Fruit fly (Drosophila melanogaster): ENCODE results near the gene CCAP.

The CCAP gene

DNA sequence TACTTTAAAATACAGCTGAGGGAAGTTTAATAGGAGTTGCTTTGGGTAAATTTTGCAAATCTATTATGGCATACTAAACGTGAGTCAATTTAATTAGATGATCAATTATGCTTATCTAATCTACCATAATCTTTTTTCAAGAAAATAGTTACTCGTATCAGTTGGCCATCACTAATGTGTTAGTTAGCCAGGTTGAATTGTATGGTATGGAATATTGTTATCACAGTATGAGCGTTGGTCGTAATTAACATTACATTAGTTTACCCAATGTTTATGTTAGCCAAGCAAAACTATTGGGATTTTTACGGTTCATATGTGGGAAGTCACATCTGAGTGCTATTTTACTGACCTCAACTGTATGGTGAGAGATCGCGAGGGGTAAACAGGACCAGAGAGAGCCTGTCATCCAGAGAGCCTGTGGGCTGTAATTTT lies 28.3 kb downstream of the CCAP start:
- TF ChIP-seq Ets98B (GFP tag; IDR thresholded peaks at IDR 0.05), result no peak
- TF ChIP-seq CG17806 (tag; optimal IDR thresholded peaks at IDR 0.05), result peak; percentile 61
- TF ChIP-seq CG8301 (tag; optimal IDR thresholded peaks at IDR 0.05), result peak; percentile 12
- no peak for TF ChIP-seq fd96Ca (GFP tag; IDR thresholded peaks at IDR 0.05)
- TF ChIP-seq gl (tag; optimal IDR thresholded peaks at IDR 0.05), result no peak
- TF ChIP-seq Pif1A (GFP tag; optimal IDR thresholded peaks at IDR 0.05), result no peak
- no peak for TF ChIP-seq CG4496 (GFP tag; IDR thresholded peaks at IDR 0.05)
- peak; percentile 67 for TF ChIP-seq CG9948 (tag; optimal IDR thresholded peaks at IDR 0.05)
- TF ChIP-seq CG34367 (tag; optimal IDR thresholded peaks at IDR 0.05), result peak; percentile 51
- no peak for TF ChIP-seq CG12605 (GFP tag; IDR thresholded peaks at IDR 0.05)
- peak; percentile 76 for TF ChIP-seq CG8159 (tag; optimal IDR thresholded peaks at IDR 0.05)
- TF ChIP-seq CG32121 (GFP tag; IDR thresholded peaks at IDR 0.05), result no peak
- TF ChIP-seq D1 (tag; optimal IDR thresholded peaks at IDR 0.05), result peak; percentile 10
- no peak for TF ChIP-seq Snoo (tag; optimal IDR thresholded peaks at IDR 0.05)
- no peak for TF ChIP-seq CG13204 (GFP tag; optimal IDR thresholded peaks at IDR 0.05)
- peak; percentile 45 for TF ChIP-seq Pif1B (GFP tag; optimal IDR thresholded peaks at IDR 0.05)
- no peak for TF ChIP-seq EcR (GFP tag; optimal IDR thresholded peaks at IDR 0.05)
- TF ChIP-seq CG15710 (tag; optimal IDR thresholded peaks at IDR 0.05), result peak; percentile 62

DNA sequence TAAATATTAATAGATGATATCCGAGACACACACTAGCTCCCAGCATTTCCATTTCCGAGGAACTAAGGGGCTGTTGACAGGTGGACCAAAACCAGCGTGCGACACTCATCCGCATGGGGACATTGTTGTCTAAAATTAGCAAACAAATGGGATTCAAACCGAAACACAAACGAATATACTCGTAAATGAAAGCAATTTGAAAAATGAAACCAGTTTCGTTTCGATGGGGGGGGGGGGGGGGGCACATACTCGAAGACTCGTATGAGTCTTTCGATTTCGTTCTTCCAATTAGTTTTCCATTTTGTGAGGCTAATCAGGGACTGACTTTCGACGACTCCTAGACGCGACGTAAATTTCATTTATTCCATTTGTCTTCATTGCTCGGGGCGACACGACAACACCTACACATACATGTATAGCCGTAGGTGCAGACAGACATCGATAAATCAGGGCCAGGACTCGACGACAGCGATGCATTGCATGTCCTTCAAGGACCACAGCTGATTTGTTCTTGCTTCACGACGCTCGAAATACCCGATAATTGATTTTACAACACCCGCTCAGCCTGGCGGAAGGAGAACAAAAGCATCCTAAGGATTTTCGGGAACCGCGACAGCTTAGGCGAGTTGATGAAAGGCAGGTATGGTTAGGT lies 29.1 kb downstream of the CCAP start:
- TF ChIP-seq CG15710 (tag; optimal IDR thresholded peaks at IDR 0.05), result no peak
- TF ChIP-seq Snoo (tag; optimal IDR thresholded peaks at IDR 0.05), result no peak
- TF ChIP-seq CG10348 (GFP tag; IDR thresholded peaks at IDR 0.05), result no peak

DNA sequence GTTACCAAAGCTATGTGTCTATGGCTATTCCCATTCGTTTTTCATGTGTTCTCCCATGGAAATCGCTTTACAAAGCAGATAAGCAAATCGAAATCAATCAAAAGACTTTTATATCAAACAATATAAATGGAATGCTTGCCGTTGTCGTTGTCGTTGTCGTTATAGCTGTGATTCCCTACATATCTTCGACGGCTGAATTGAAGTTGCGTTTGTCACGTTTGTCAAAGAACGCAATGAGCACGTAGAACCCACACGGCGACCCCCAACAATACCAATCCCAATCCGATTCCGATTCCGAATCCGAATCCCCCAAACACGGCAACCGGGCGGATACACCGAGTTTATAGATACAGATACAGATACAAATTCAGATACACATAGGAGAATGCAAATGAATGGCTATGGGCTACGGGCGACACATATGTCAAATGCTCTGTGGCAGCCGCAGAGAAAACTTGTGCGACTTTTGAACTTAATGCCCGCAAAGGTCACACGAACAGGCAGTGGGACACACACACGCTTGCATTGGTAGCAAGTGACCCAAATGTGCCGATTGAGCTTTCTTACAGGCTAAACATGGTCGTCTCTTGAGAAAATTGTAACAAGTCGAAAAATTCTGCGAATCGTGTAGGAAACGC lies 32.0 kb downstream of the CCAP start:
- TF ChIP-seq Snoo (tag; optimal IDR thresholded peaks at IDR 0.05) (no peak), CG9948 (tag; optimal IDR thresholded peaks at IDR 0.05) (no peak)

DNA sequence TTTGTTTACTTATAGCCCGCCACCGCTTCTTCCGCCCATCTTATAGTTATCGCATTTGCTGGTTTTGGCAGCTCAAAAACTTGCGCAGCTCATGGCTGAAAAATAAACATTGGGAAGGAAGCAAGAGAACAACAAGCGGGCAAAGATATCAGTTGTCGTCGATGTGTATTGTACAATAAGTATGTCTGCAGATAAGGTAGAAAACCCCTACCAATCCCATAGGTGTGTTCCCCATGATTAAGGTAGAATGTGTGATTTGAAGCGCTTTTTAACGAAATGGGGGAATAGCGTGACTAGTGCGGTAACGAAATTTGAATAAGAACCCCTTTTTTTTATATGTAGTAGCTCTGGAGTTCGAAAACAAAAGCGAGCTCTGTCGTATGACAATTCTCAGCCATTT lies 32.8 kb downstream of the CCAP start:
- TF ChIP-seq CG12605 (GFP tag; IDR thresholded peaks at IDR 0.05) (no peak), CG17806 (tag; optimal IDR thresholded peaks at IDR 0.05) (no peak), rn (GFP tag; IDR thresholded peaks at IDR 0.05) (no peak), CG34367 (tag; optimal IDR thresholded peaks at IDR 0.05) (no peak), Snoo (tag; optimal IDR thresholded peaks at IDR 0.05) (no peak)

DNA sequence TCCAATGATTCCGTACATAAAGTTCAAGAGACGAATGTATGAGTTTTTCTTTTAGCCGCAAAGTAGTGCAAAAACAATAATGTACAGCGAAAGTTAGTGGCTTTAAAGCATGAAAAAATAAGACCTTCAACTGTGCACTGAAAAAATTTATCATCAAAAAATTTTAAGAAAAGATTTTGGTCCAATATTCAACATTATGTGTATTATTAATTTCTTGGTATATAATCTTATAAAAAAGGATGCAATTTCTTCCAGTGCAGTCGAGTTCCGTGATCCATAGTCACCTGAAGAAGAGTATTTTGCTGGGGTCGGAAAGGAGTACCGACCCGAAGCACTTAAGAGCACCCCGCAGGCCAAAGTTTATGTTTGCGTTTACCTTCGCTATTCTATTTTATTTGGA lies 33.3 kb downstream of the CCAP start:
- TF ChIP-seq rn (GFP tag; IDR thresholded peaks at IDR 0.05) (no peak), CG4496 (GFP tag; IDR thresholded peaks at IDR 0.05) (peak; percentile 67), D1 (tag; optimal IDR thresholded peaks at IDR 0.05) (no peak), CG32121 (GFP tag; IDR thresholded peaks at IDR 0.05) (peak; percentile 53; the same call in 1 of the 2 replicates), CG9948 (tag; optimal IDR thresholded peaks at IDR 0.05) (peak; percentile 25), CG14655 (GFP tag; optimal IDR thresholded peaks at IDR 0.05) (peak; percentile 27), CG8159 (tag; optimal IDR thresholded peaks at IDR 0.05) (no peak), Pif1B (GFP tag; optimal IDR thresholded peaks at IDR 0.05) (peak; percentile 11), CG15710 (tag; optimal IDR thresholded peaks at IDR 0.05) (peak; percentile 22), Ets98B (GFP tag; IDR thresholded peaks at IDR 0.05) (peak; percentile 15; the same call in 1 of the 2 replicates), CG17806 (tag; optimal IDR thresholded peaks at IDR 0.05) (peak; percentile 11), Pif1A (GFP tag; optimal IDR thresholded peaks at IDR 0.05) (peak; percentile 39)

DNA sequence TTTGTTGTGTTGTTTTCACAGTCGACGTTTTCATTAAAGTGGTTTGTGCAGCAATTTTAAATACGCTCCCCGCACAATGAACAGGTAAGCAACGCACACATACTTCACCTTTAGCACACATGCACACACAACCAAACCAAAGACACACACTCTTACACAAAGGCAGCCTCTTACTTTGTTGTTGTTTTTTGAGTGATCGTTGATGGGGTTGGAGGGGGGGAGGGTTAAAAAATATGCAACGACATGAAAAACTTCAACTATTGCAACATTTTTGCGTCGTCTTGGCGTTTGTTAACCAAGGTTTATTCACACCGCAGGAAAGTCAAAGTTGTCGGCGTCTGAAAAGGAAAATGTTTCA lies 33.9 kb downstream of the CCAP start:
- no peak for TF ChIP-seq CG32121 (GFP tag; IDR thresholded peaks at IDR 0.05)
- TF ChIP-seq rn (GFP tag; IDR thresholded peaks at IDR 0.05), result no peak
- TF ChIP-seq CG8301 (tag; optimal IDR thresholded peaks at IDR 0.05), result no peak
- TF ChIP-seq Snoo (tag; optimal IDR thresholded peaks at IDR 0.05), result no peak
- TF ChIP-seq Ets98B (GFP tag; IDR thresholded peaks at IDR 0.05), result no peak

DNA sequence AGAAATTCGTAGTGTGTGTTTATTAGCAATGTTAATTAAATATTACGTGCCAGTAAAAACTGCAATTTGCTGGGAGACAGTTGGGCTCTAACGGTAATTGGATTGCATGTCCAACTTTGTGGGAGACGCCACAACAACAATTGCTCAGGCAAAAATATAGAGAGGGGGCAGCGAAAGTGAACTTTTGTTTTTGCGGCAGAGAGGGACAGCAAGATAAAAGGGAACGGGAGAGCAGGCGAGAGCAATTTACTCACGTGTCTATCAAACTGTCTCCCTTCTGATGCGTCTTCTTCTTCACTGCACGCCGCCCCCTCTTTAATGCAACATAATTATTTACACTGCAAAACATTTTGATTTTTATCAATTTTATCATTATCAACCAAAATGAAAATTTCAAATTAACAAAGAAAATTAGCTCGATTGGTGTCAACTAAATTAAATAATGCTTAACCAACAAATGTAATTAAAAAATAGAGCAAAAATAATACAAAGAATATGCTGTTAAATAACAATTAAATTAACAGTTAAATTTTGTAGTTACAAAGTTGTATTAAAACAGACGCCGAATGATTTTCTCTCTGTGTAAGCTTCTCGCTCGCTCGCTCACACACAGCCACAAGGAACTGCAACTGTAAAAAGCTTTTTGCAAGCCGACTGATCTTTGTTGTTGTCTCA lies 34.5 kb downstream of the CCAP start:
- peak; percentile 96 for TF ChIP-seq CG17806 (tag; optimal IDR thresholded peaks at IDR 0.05)
- peak; percentile 50 for TF ChIP-seq fd96Ca (GFP tag; IDR thresholded peaks at IDR 0.05)
- TF ChIP-seq EcR (GFP tag; optimal IDR thresholded peaks at IDR 0.05), result peak; percentile 3
- peak; percentile 91 for TF ChIP-seq Pif1B (GFP tag; optimal IDR thresholded peaks at IDR 0.05)
- TF ChIP-seq Pif1A (GFP tag; optimal IDR thresholded peaks at IDR 0.05), result peak; percentile 87
- peak; percentile 96 for TF ChIP-seq CG14655 (GFP tag; optimal IDR thresholded peaks at IDR 0.05)
- peak; percentile 90 for TF ChIP-seq CG32121 (GFP tag; IDR thresholded peaks at IDR 0.05)
- peak; percentile 95 for TF ChIP-seq CG15710 (tag; optimal IDR thresholded peaks at IDR 0.05)
- peak; percentile 92 for TF ChIP-seq Snoo (tag; optimal IDR thresholded peaks at IDR 0.05)
- peak; percentile 94; the same call in 2 of the 3 replicates for TF ChIP-seq CG4496 (GFP tag; IDR thresholded peaks at IDR 0.05)
- peak; percentile 78 for TF ChIP-seq gl (tag; optimal IDR thresholded peaks at IDR 0.05)
- TF ChIP-seq CG8301 (tag; optimal IDR thresholded peaks at IDR 0.05), result peak; percentile 94
- peak; percentile 75 for TF ChIP-seq CG10348 (GFP tag; IDR thresholded peaks at IDR 0.05)
- TF ChIP-seq CG13204 (GFP tag; optimal IDR thresholded peaks at IDR 0.05), result peak; percentile 67
- TF ChIP-seq CG34367 (tag; optimal IDR thresholded peaks at IDR 0.05), result peak; percentile 91
- peak; percentile 80 for TF ChIP-seq Ets98B (GFP tag; IDR thresholded peaks at IDR 0.05)
- peak; percentile 73; the same call in 1 of the 2 replicates for TF ChIP-seq CG12605 (GFP tag; IDR thresholded peaks at IDR 0.05)
- peak; percentile 99 for TF ChIP-seq CG8159 (tag; optimal IDR thresholded peaks at IDR 0.05)
- TF ChIP-seq CG9948 (tag; optimal IDR thresholded peaks at IDR 0.05), result peak; percentile 99
- peak; percentile 96 for TF ChIP-seq D1 (tag; optimal IDR thresholded peaks at IDR 0.05)
- TF ChIP-seq rn (GFP tag; IDR thresholded peaks at IDR 0.05), result peak; percentile 81

Measured in whole organism, pupa.